Fruit fly (Drosophila melanogaster) whole organism, embryonic: Measurements from ENCODE around the gene Dlic.

ENCODE experiments used
- Atf-2 ChIP-seq: fragments of 200-800 bp; sonication (Bioruptor generic); optimal IDR thresholded peaks from 2 replicates; lab custom pipeline; 2016; ENCODE audit warnings: missing biosample characterization, missing genetic modification characterization
- BEAF-32 ChIP-seq: fragments of 200-800 bp; sonication (Bioruptor generic); optimal IDR thresholded peaks from 3 replicates; lab custom pipeline; 2017; ENCODE audit warnings: missing biosample characterization, missing genetic modification characterization, mild to moderate bottlenecking, moderate library complexity, missing genetic modification reagents
- Bgb ChIP-seq: fragments of 200-800 bp; sonication (Bioruptor generic); IDR thresholded peaks from 2 replicates; pipeline ENCODE4 v1.3.6; 2022; ENCODE audit warnings: missing biosample characterization, missing genetic modification characterization; ENCODE audit not compliant: partially characterized antibody
- CG11560 ChIP-seq: fragments of 200-800 bp; sonication (Bioruptor generic); IDR thresholded peaks from 3 replicates; pipeline ENCODE4 v1.3.6; 2022; ENCODE audit warnings: missing biosample characterization, missing genetic modification characterization
- CG11723 ChIP-seq: fragments of 200-800 bp; sonication (Bioruptor generic); optimal IDR thresholded peaks from 2 replicates; lab custom pipeline; 2017; ENCODE audit warnings: missing biosample characterization, mild to moderate bottlenecking, missing genetic modification characterization
- CG12155 ChIP-seq: fragments of 200-800 bp; sonication (Bioruptor generic); optimal IDR thresholded peaks from 3 replicates; lab custom pipeline; 2016; ENCODE audit warnings: missing biosample characterization, missing genetic modification characterization
- CG12744 ChIP-seq: fragments of 200-800 bp; sonication (Bioruptor generic); optimal IDR thresholded peaks from 2 replicates; lab custom pipeline; 2016; ENCODE audit warnings: missing biosample characterization, missing genetic modification characterization
- CG13775 ChIP-seq: fragments of 200-800 bp; sonication (Bioruptor generic); optimal IDR thresholded peaks from 3 replicates; lab custom pipeline; 2017; ENCODE audit warnings: missing biosample characterization, mild to moderate bottlenecking, missing genetic modification characterization
- CG14860 ChIP-seq: fragments of 200-800 bp; sonication (Bioruptor generic); IDR thresholded peaks from 3 replicates; pipeline ENCODE4 v1.3.6; 2022; ENCODE audit warnings: missing biosample characterization, missing genetic modification characterization; ENCODE audit not compliant: partially characterized antibody
- CG16779 ChIP-seq: fragments of 200-800 bp; sonication (Bioruptor generic); IDR thresholded peaks from 2 replicates; pipeline ENCODE4 v1.3.6; 2022; ENCODE audit warnings: missing biosample characterization, missing genetic modification characterization
- CG16813 ChIP-seq: fragments of 200-800 bp; sonication (Bioruptor generic); IDR thresholded peaks from 3 replicates; pipeline ENCODE4 v1.3.6; 2022; ENCODE audit warnings: missing biosample characterization, missing genetic modification characterization; ENCODE audit not compliant: partially characterized antibody
- CG17186 ChIP-seq: fragments of 200-800 bp; sonication (Bioruptor generic); optimal IDR thresholded peaks from 3 replicates; lab custom pipeline; 2017; ENCODE audit warnings: missing biosample characterization, missing genetic modification reagents, missing genetic modification characterization
- CG17802 ChIP-seq: fragments of 200-800 bp; sonication (Bioruptor generic); optimal IDR thresholded peaks from 2 replicates; lab custom pipeline; 2018; ENCODE audit warnings: missing biosample characterization, mild to moderate bottlenecking, missing genetic modification characterization, moderate library complexity
- CG2202 ChIP-seq: fragments of 200-800 bp; sonication (Bioruptor generic); optimal IDR thresholded peaks from 2 replicates; lab custom pipeline; 2018; ENCODE audit warnings: missing biosample characterization, mild to moderate bottlenecking, missing genetic modification characterization
- CG42726 ChIP-seq: fragments of 200-800 bp; sonication (Bioruptor generic); IDR thresholded peaks from 2 replicates; pipeline ENCODE4 v1.3.6; 2022; ENCODE audit warnings: missing biosample characterization, missing genetic modification characterization; ENCODE audit not compliant: partially characterized antibody
- CG7357 ChIP-seq: fragments of 200-800 bp; sonication (Bioruptor generic); IDR thresholded peaks from 3 replicates; pipeline ENCODE4 v1.3.6; 2022; ENCODE audit warnings: missing biosample characterization, missing genetic modification characterization
- CG9797 ChIP-seq: fragments of 200-800 bp; sonication (Bioruptor generic); optimal IDR thresholded peaks from 3 replicates; lab custom pipeline; 2018; ENCODE audit warnings: missing biosample characterization, mild to moderate bottlenecking, missing genetic modification characterization
- CrebB ChIP-seq: fragments of 200-800 bp; sonication (Bioruptor generic); optimal IDR thresholded peaks from 3 replicates; lab custom pipeline; 2018; ENCODE audit warnings: missing biosample characterization, mild to moderate bottlenecking, missing genetic modification characterization
- D19A ChIP-seq: fragments of 200-800 bp; optimal IDR thresholded peaks from 3 replicates; lab custom pipeline; 2019; ENCODE audit warnings: missing biosample characterization, mild to moderate bottlenecking, missing genetic modification characterization, moderate library complexity
- GATAe ChIP-seq: fragments of 200-800 bp; sonication (Bioruptor generic); conservative IDR thresholded peaks from 2 replicates; pipeline ENCODE4 v1.3.6; 2022; ENCODE audit warnings: missing biosample characterization, missing genetic modification characterization
- MBD-R2 ChIP-seq: fragments of 200-800 bp; sonication (Bioruptor generic); IDR thresholded peaks from 2 replicates; pipeline ENCODE4 v1.3.6; 2022; ENCODE audit warnings: missing biosample characterization, missing genetic modification characterization
- MESR4 ChIP-seq: fragments of 200-800 bp; sonication (Bioruptor generic); optimal IDR thresholded peaks from 2 replicates; lab custom pipeline; 2018; ENCODE audit warnings: missing biosample characterization, mild to moderate bottlenecking, missing genetic modification characterization, moderate library complexity
- Mrtf ChIP-seq: fragments of 200-800 bp; sonication (Bioruptor generic); IDR thresholded peaks from 3 replicates; pipeline ENCODE4 v1.3.6; 2022; ENCODE audit warnings: missing biosample characterization, missing genetic modification characterization
- Neu2 ChIP-seq: fragments of 200-800 bp; sonication (Bioruptor generic); optimal IDR thresholded peaks from 3 replicates; lab custom pipeline; 2016; ENCODE audit warnings: missing biosample characterization, missing genetic modification characterization, borderline replicate concordance
- NfI ChIP-seq: fragments of 200-800 bp; sonication (Bioruptor generic); optimal IDR thresholded peaks from 3 replicates; lab custom pipeline; 2018; ENCODE audit warnings: missing biosample characterization, mild to moderate bottlenecking, missing genetic modification characterization, moderate library complexity
- Rfx ChIP-seq: fragments of 200-800 bp; sonication (Bioruptor generic); IDR thresholded peaks from 2 replicates; pipeline ENCODE4 v1.3.6; 2022; ENCODE audit warnings: missing biosample characterization, missing genetic modification characterization
- Sin3A ChIP-seq: fragments of >200 bp; optimal IDR thresholded peaks from 2 replicates; lab custom pipeline; 2018
- bbx ChIP-seq: fragments of 200-800 bp; sonication (Bioruptor generic); IDR thresholded peaks from 2 replicates; pipeline ENCODE4 v1.3.6; 2022; ENCODE audit warnings: missing biosample characterization, missing genetic modification characterization; ENCODE audit not compliant: partially characterized antibody
- bigmax ChIP-seq: fragments of 200-800 bp; sonication (Bioruptor generic); optimal IDR thresholded peaks from 2 replicates; lab custom pipeline; 2018; ENCODE audit warnings: missing biosample characterization, mild to moderate bottlenecking, missing genetic modification characterization
- cato ChIP-seq: fragments of 200-800 bp; sonication (Bioruptor generic); optimal IDR thresholded peaks from 2 replicates; lab custom pipeline; 2016; ENCODE audit warnings: missing biosample characterization, missing genetic modification characterization, borderline replicate concordance
- chif ChIP-seq, 2 experiments: fragments of 200-800 bp; sonication (Bioruptor generic); optimal IDR thresholded peaks; 3 replicates each; lab custom pipeline; 2016; ENCODE audit warnings: missing biosample characterization in 2 of 2, missing genetic modification characterization in 2 of 2
- ci ChIP-seq: fragments of 200-800 bp; sonication (Bioruptor generic); IDR thresholded peaks from 3 replicates; pipeline ENCODE4 v1.3.6; 2022; ENCODE audit warnings: missing biosample characterization, missing genetic modification characterization
- crp ChIP-seq, 2 experiments: fragments of 200-800 bp; sonication (Bioruptor generic); optimal IDR thresholded peaks; 2 replicates in 1 of 2; 3 replicates in 1 of 2; lab custom pipeline; 2017; ENCODE audit warnings: missing biosample characterization in 2 of 2, missing genetic modification characterization in 2 of 2, mild to moderate bottlenecking in 1 of 2, moderate library complexity in 1 of 2
- da ChIP-seq: fragments of 200-800 bp; sonication (Bioruptor generic); optimal IDR thresholded peaks from 2 replicates; lab custom pipeline; 2016; ENCODE audit warnings: missing biosample characterization, missing genetic modification characterization
- dm ChIP-seq: fragments of 200-800 bp; sonication (Bioruptor generic); optimal IDR thresholded peaks from 3 replicates; lab custom pipeline; 2016; ENCODE audit warnings: missing biosample characterization, missing genetic modification characterization
- gem ChIP-seq: fragments of 200-800 bp; sonication (Bioruptor generic); optimal IDR thresholded peaks from 2 replicates; lab custom pipeline; 2019; ENCODE audit warnings: missing biosample characterization, mild to moderate bottlenecking, missing genetic modification characterization, moderate library complexity
- insv ChIP-seq, 2 experiments: fragments of 200-800 bp; sonication (Bioruptor generic); optimal IDR thresholded peaks; 3 replicates each; lab custom pipeline; 2016 to 2018; ENCODE audit warnings: missing biosample characterization in 2 of 2, missing genetic modification characterization in 2 of 2
- jumu ChIP-seq: fragments of 200-800 bp; sonication (Bioruptor generic); optimal IDR thresholded peaks from 3 replicates; lab custom pipeline; 2016; ENCODE audit warnings: missing biosample characterization, missing genetic modification characterization
- knrl ChIP-seq: fragments of 200-800 bp; sonication (Bioruptor generic); IDR thresholded peaks from 3 replicates; pipeline ENCODE4 v1.3.6; 2022; ENCODE audit warnings: missing biosample characterization, missing genetic modification characterization; ENCODE audit not compliant: partially characterized antibody
- otp ChIP-seq: fragments of 200-800 bp; sonication (Bioruptor generic); IDR thresholded peaks from 3 replicates; pipeline ENCODE4, ENCODE4 v1.3.6; 2022; ENCODE audit warnings: missing biosample characterization, missing genetic modification characterization
- pum ChIP-seq: fragments of 200-800 bp; sonication (Bioruptor generic); optimal IDR thresholded peaks from 2 replicates; lab custom pipeline; 2016; ENCODE audit warnings: missing biosample characterization, missing genetic modification characterization
- schlank ChIP-seq: fragments of 200-800 bp; sonication (Bioruptor generic); optimal IDR thresholded peaks from 2 replicates; lab custom pipeline; 2018; ENCODE audit warnings: missing biosample characterization, mild to moderate bottlenecking, missing genetic modification characterization
- sens ChIP-seq: fragments of 200-800 bp; sonication (Bioruptor generic); peaks from one replicate; lab custom pipeline; 2016; ENCODE audit warnings: missing biosample characterization, missing genetic modification characterization
- sqz ChIP-seq: fragments of 200-800 bp; sonication (Bioruptor generic); optimal IDR thresholded peaks from 3 replicates; lab custom pipeline; 2018; ENCODE audit warnings: missing biosample characterization, mild to moderate bottlenecking, missing genetic modification characterization
- stwl ChIP-seq: fragments of 200-800 bp; sonication (Bioruptor generic); optimal IDR thresholded peaks from 3 replicates; lab custom pipeline; 2018; ENCODE audit warnings: missing biosample characterization, mild to moderate bottlenecking, missing genetic modification characterization, moderate library complexity
- vfl ChIP-seq: fragments of 200-800 bp; sonication (Bioruptor generic); optimal IDR thresholded peaks from 2 replicates; lab custom pipeline; 2016; ENCODE audit warnings: missing biosample characterization, missing genetic modification characterization
- vnd ChIP-seq: fragments of 200-800 bp; sonication (Bioruptor generic); IDR thresholded peaks from 3 replicates; pipeline ENCODE4 v1.3.6; 2022; ENCODE audit warnings: missing biosample characterization, missing genetic modification characterization; ENCODE audit not compliant: partially characterized antibody
- wek ChIP-seq: fragments of 200-800 bp; sonication (Bioruptor generic); optimal IDR thresholded peaks from 3 replicates; lab custom pipeline; 2018; ENCODE audit warnings: missing biosample characterization, mild to moderate bottlenecking, missing genetic modification characterization, moderate library complexity

Dlic gene

DNA sequence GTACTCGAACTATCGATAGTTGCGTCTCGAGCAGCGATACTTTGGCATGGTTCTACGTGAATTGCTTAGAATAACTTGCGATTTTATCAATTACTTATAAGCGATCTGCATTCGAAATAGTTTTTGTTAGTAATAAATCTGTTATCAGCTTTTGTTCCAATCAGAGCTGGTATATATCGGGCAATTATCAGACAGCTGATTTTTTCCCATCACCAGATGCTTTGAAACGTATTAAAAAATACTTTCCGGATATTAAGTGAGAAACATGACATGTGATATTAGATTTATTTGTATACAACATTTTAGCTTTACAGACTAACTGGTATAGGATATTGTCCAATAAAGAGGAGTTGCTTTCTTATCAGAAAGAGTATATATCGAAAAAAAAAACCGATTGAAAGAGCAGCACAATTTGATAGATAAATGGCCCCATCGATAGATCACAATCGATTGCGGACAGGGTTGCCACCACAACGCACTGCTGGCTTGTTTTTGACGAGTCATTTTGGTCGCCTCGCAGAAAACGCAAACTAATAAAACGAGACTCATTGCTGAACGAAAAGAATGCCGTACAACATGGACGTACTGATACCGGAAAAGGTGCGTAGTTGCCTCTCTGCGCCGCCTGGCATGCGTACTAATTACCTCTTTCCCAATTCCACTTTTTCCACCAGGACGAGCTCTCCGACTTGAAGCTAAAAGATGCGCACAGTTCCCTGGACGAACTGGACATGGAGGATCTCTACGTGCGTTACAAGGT is 29.3 kb upstream of the Dlic start, which contains the start of gene Rpt3 (continued):
- no peak for TF ChIP-seq schlank
- TF ChIP-seq CG9797 (GFP tag; lab: Kevin White, UChicago) = peak; percentile 14
- TF ChIP-seq Rfx (GFP tag; lab: Robert Waterston, UW) = peak; percentile 7; the same call in 1 of the 2 replicates
- no peak for TF ChIP-seq pum (GFP tag; lab: Kevin White, UChicago)
- TF ChIP-seq ci = no peak
- no peak for TF ChIP-seq gem (tag; lab: Kevin White, UChicago)
- peak; percentile 55; the same call in 1 of the 2 replicates for TF ChIP-seq CG42726
- no peak for TF ChIP-seq sqz
- TF ChIP-seq jumu (GFP tag; lab: Kevin White, UChicago) = peak; percentile 12
- no peak for TF ChIP-seq dm (GFP tag; lab: Kevin White, UChicago)
- peak in 1 of 2 experiments; percentile 20 for TF ChIP-seq chif (GFP tag; optimal IDR thresholded peaks at IDR 0.05; lab: Kevin White, UChicago)
- no peak for TF ChIP-seq GATAe
- TF ChIP-seq Sin3A = peak; percentile 79
- TF ChIP-seq bbx (GFP tag; lab: Robert Waterston, UW) = peak; percentile 61
- no peak for TF ChIP-seq CG7357 (GFP tag; lab: Robert Waterston, UW)
- peak; percentile 40; the same call in 1 of the 3 replicates for TF ChIP-seq CG11560 (tag; lab: Robert Waterston, UW)
- TF ChIP-seq MESR4 (GFP tag; lab: Kevin White, UChicago) = peak; percentile 78
- TF ChIP-seq CG16779 = no peak
- peak; percentile 66 to 96 for TF ChIP-seq insv (GFP tag; optimal IDR thresholded peaks at IDR 0.05; lab: Kevin White, UChicago)
- no peak for TF ChIP-seq wek (GFP tag; lab: Kevin White, UChicago)
- TF ChIP-seq vnd (GFP tag; lab: Robert Waterston, UW) = peak; percentile 77; the same call in 2 of the 3 replicates
- no peak for TF ChIP-seq CG2202 (tag; lab: Kevin White, UChicago)
- no peak for TF ChIP-seq CG11723
- peak; percentile 47 for TF ChIP-seq MBD-R2 (GFP tag; lab: Robert Waterston, UW)
- TF ChIP-seq bigmax (GFP tag; lab: Kevin White, UChicago) = no peak
- TF ChIP-seq CG17186 = peak; percentile 49
- TF ChIP-seq vfl (GFP tag; lab: Kevin White, UChicago) = no peak
- no peak for TF ChIP-seq CG12744 (GFP tag; lab: Kevin White, UChicago)
- TF ChIP-seq da (GFP tag; lab: Kevin White, UChicago) = no peak
- TF ChIP-seq BEAF-32 (GFP tag; lab: Kevin White, UChicago) = peak; percentile 90
- TF ChIP-seq Mrtf (GFP tag; lab: Robert Waterston, UW) = no peak
- TF ChIP-seq Bgb (GFP tag; lab: Robert Waterston, UW) = peak; percentile 47
- TF ChIP-seq CG16813 = peak; percentile 85
- TF ChIP-seq CG17802 = no peak
- no peak for TF ChIP-seq Neu2 (GFP tag; lab: Kevin White, UChicago)
- TF ChIP-seq Atf-2 (GFP tag; lab: Kevin White, UChicago) = no peak
- peak; percentile 83 for TF ChIP-seq knrl
- TF ChIP-seq NfI (GFP tag; lab: Kevin White, UChicago) = no peak
- TF ChIP-seq cato (GFP tag; lab: Kevin White, UChicago) = no peak
- TF ChIP-seq CG13775 (GFP tag; lab: Kevin White, UChicago) = peak; percentile 14
- peak; percentile 53 for TF ChIP-seq stwl (tag; lab: Kevin White, UChicago)
- TF ChIP-seq crp (GFP tag; optimal IDR thresholded peaks at IDR 0.05; lab: Kevin White, UChicago) = peak in 1 of 2 experiments; percentile 77
- peak; percentile 83 for TF ChIP-seq sens
- no peak for TF ChIP-seq CG12155
- TF ChIP-seq CrebB (tag; lab: Kevin White, UChicago) = no peak
- peak; percentile 82; the same call in 2 of the 3 replicates for TF ChIP-seq CG14860 (GFP tag; lab: Robert Waterston, UW)
- TF ChIP-seq otp (GFP tag; lab: Robert Waterston, UW) = no peak
- TF ChIP-seq D19A (tag; lab: Kevin White, UChicago) = no peak
